Fruit fly (Drosophila melanogaster): Measurements from ENCODE around the gene sd.
A peak's percentile ranks its signal among the peaks of the same experiment; 100 is the strongest.

sd gene

dm6 chrX:15870777-15871757, 66.9 kb downstream of the sd start (continued):
- TF ChIP-seq ssp (GFP tag; IDR thresholded peaks at IDR 0.05): peak; percentile 43
- no peak for TF ChIP-seq CG31224 (GFP tag; IDR thresholded peaks at IDR 0.05)
- TF ChIP-seq p53 (GFP tag; optimal IDR thresholded peaks at IDR 0.05): no peak
- TF ChIP-seq ara (GFP tag; IDR thresholded peaks at IDR 0.05): no peak
- no peak for TF ChIP-seq HLH54F (GFP tag; optimal IDR thresholded peaks at IDR 0.05)
- TF ChIP-seq CG17186 (GFP tag; optimal IDR thresholded peaks at IDR 0.05): no peak
- peak; percentile 79; the same call in 1 of the 2 replicates for TF ChIP-seq CG14014 (GFP tag; IDR thresholded peaks at IDR 0.05)
- TF ChIP-seq Sry-δ (GFP tag; optimal IDR thresholded peaks at IDR 0.05): peak; percentile 25
- no peak for TF ChIP-seq dimm (GFP tag; IDR thresholded peaks at IDR 0.05)
- TF ChIP-seq CG1832 (GFP tag; optimal IDR thresholded peaks at IDR 0.05): no peak
- peak; percentile 75 for TF ChIP-seq nom (GFP tag; optimal IDR thresholded peaks at IDR 0.05)
- TF ChIP-seq CG13624 (GFP tag; optimal IDR thresholded peaks at IDR 0.05): peak; percentile 47
- no peak for TF ChIP-seq pita (GFP tag; optimal IDR thresholded peaks at IDR 0.05)
- no peak for TF ChIP-seq CG4820 (GFP tag; optimal IDR thresholded peaks at IDR 0.05)
- TF ChIP-seq Spps (tag; optimal IDR thresholded peaks at IDR 0.05): no peak
- no peak for TF ChIP-seq zen2 (GFP tag; IDR thresholded peaks at IDR 0.05; ENCODE audit: partially characterized antibody)
- peak; percentile 77 for TF ChIP-seq CG7357 (GFP tag; IDR thresholded peaks at IDR 0.05)
- TF ChIP-seq CG1024 (GFP tag; IDR thresholded peaks at IDR 0.05): 0 out of 2 replicates have a peak, but pooled peaks have one; percentile 2
- TF ChIP-seq CG14441 (GFP tag; IDR thresholded peaks at IDR 0.05): no peak
- TF ChIP-seq CG12942 (GFP tag; optimal IDR thresholded peaks at IDR 0.05): peak; percentile 47
- TF ChIP-seq CG1792 (GFP tag; optimal IDR thresholded peaks at IDR 0.05): peak; percentile 73
- TF ChIP-seq CG2889 (GFP tag; IDR thresholded peaks at IDR 0.05): no peak
- peak; percentile 18 for TF ChIP-seq CG18011 (GFP tag; optimal IDR thresholded peaks at IDR 0.05)
- TF ChIP-seq jing (GFP tag; optimal IDR thresholded peaks at IDR 0.05): no peak
- no peak for TF ChIP-seq slou (GFP tag; optimal IDR thresholded peaks at IDR 0.05)
- no peak for TF ChIP-seq ems (GFP tag; optimal IDR thresholded peaks at IDR 0.05)
- peak; percentile 35 for TF ChIP-seq Max (GFP tag; optimal IDR thresholded peaks at IDR 0.05)
- no peak for TF ChIP-seq Ssrp (tag; optimal IDR thresholded peaks at IDR 0.05)
- TF ChIP-seq en (GFP tag; optimal IDR thresholded peaks at IDR 0.05): no peak
- TF ChIP-seq CG12744 (GFP tag; optimal IDR thresholded peaks at IDR 0.05): peak; percentile 60
- TF ChIP-seq Atf3 (GFP tag; optimal IDR thresholded peaks at IDR 0.05): no peak
- peak; percentile 86 for TF ChIP-seq CG6765 (GFP tag; optimal IDR thresholded peaks at IDR 0.05)
- TF ChIP-seq CG6272 (GFP tag; IDR thresholded peaks at IDR 0.05): no peak
- no peak for TF ChIP-seq gcm2 (GFP tag; optimal IDR thresholded peaks at IDR 0.05)
- TF ChIP-seq ash1 (GFP tag; optimal IDR thresholded peaks at IDR 0.05): peak; percentile 60
- peak; percentile 14; the same call in 1 of the 3 replicates for TF ChIP-seq B-H1 (GFP tag; IDR thresholded peaks at IDR 0.05)
- no peak for TF ChIP-seq az2 (GFP tag; optimal IDR thresholded peaks at IDR 0.05)
- no peak for TF ChIP-seq BEAF-32 (GFP tag; optimal IDR thresholded peaks at IDR 0.05)
- TF ChIP-seq Gug (GFP tag; IDR thresholded peaks at IDR 0.05): no peak
- peak; percentile 24 for TF ChIP-seq NC2α (GFP tag; optimal IDR thresholded peaks at IDR 0.05)
- peak; percentile 90 for TF ChIP-seq Fer1 (GFP tag; optimal IDR thresholded peaks at IDR 0.05)
- no peak for TF ChIP-seq lilli (GFP tag; optimal IDR thresholded peaks at IDR 0.05)
- TF ChIP-seq gt (GFP tag; IDR thresholded peaks at IDR 0.05): no peak
- TF ChIP-seq CG4854 (GFP tag; optimal IDR thresholded peaks at IDR 0.05): peak; percentile 50
- TF ChIP-seq Aef1 (GFP tag; IDR thresholded peaks at IDR 0.05): no peak
- no peak for TF ChIP-seq Hr39 (optimal IDR thresholded peaks at IDR 0.05)
- no peak for TF ChIP-seq CG9609 (GFP tag; optimal IDR thresholded peaks at IDR 0.05)
- no peak for TF ChIP-seq Sin3A (optimal IDR thresholded peaks at IDR 0.05)
- TF ChIP-seq Hmr (GFP tag; optimal IDR thresholded peaks at IDR 0.05): no peak
- TF ChIP-seq disco-r (GFP tag; optimal IDR thresholded peaks at IDR 0.05): peak; percentile 27
- peak; percentile 65 for TF ChIP-seq Hand (GFP tag; optimal IDR thresholded peaks at IDR 0.05)
